Worm (Caenorhabditis elegans) whole organism, late embryonic: ENCODE measurements around the gene F13C5.2.

Source experiments
- T23F11.4 ChIP-seq: fragments of 200-800 bp; sonication (Bioruptor generic); optimal IDR thresholded peaks from 2 replicates; lab custom pipeline; 2018; ENCODE audit warnings: mild to moderate bottlenecking, missing genetic modification characterization, missing compliant biosample characterization
- ama-1 ChIP-seq: fragments of 150-350 bp; optimal IDR thresholded peaks from 2 replicates; lab custom pipeline; 2014
- ceh-22 ChIP-seq: sonication (generic microtip); optimal IDR thresholded peaks from 2 replicates; lab custom pipeline; 2017; ENCODE audit warnings: missing biosample characterization, missing genetic modification characterization
- ceh-34 ChIP-seq: sonication (generic microtip); optimal IDR thresholded peaks from 2 replicates; lab custom pipeline; 2016; ENCODE audit warnings: mild to moderate bottlenecking, missing genetic modification characterization, missing compliant biosample characterization
- elt-2 ChIP-seq: sonication (generic microtip); optimal IDR thresholded peaks from 2 replicates; lab custom pipeline; 2016; ENCODE audit warnings: missing genetic modification reagents, missing genetic modification characterization, missing compliant biosample characterization
- elt-4 ChIP-seq: sonication (generic microtip); optimal IDR thresholded peaks from 2 replicates; lab custom pipeline; 2016; ENCODE audit warnings: missing genetic modification characterization, missing compliant biosample characterization
- hlh-13 ChIP-seq: fragments of 200-800 bp; sonication (Bioruptor generic); optimal IDR thresholded peaks from 2 replicates; lab custom pipeline; 2018; ENCODE audit warnings: mild to moderate bottlenecking, missing genetic modification characterization, missing compliant biosample characterization
- hlh-8 ChIP-seq: sonication (generic microtip); optimal IDR thresholded peaks from 2 replicates; lab custom pipeline; 2016; ENCODE audit warnings: missing genotype, missing genetic modification characterization, missing compliant biosample characterization
- nhr-11 ChIP-seq: fragments of 150-350 bp; optimal IDR thresholded peaks from 2 replicates; lab custom pipeline; 2014; ENCODE audit warnings: missing biosample characterization, missing genetic modification characterization
- pqm-1 ChIP-seq: sonication (generic microtip); optimal IDR thresholded peaks from 2 replicates; lab custom pipeline; 2016; ENCODE audit warnings: missing genetic modification characterization, missing compliant biosample characterization
- ttx-3 ChIP-seq: sonication (generic microtip); optimal IDR thresholded peaks from 2 replicates; lab custom pipeline; 2016; ENCODE audit warnings: missing genetic modification reagents, missing genetic modification characterization, missing compliant biosample characterization

DNA sequence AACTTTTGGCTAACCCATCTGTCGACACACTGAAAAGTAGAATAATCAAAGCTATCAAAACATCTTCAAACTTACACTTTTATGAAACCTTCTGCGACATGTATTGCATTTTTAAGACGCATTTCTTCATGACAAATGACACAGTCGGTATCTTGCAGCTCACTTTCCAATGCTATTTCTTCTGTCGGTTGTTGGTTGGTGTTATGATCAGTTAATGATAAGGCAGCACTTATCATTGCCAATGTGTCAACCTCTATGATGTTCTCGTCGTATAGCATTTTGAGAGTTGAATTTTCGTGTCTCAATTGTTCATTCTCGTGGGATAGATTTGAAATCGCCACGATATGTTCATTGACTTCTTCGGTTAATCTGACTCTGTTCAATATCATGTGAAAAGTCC, 40.3 kb upstream of the F13C5.2 start:
- TF ChIP-seq pqm-1: no peak
- TF ChIP-seq ceh-34 (tag; lab: Kevin White, UChicago): no peak
- no peak for TF ChIP-seq ama-1 (lab: Kevin White, UChicago)
- TF ChIP-seq elt-4 (tag; lab: Kevin White, UChicago): no peak
- TF ChIP-seq nhr-11: no peak
- TF ChIP-seq ttx-3: no peak
- no peak for TF ChIP-seq ceh-22
- no peak for TF ChIP-seq hlh-8
- no peak for TF ChIP-seq hlh-13
- no peak for TF ChIP-seq elt-2 (tag; lab: Kevin White, UChicago)
- no peak for TF ChIP-seq T23F11.4 (GFP tag; lab: Kevin White, UChicago)
